Worm (Caenorhabditis elegans) whole organism, L2 larva: Measurements from ENCODE around the gene K11D9.3.

Source experiments
- F13H6.1 ChIP-seq: sonication (generic microtip); optimal IDR thresholded peaks from 2 replicates; lab custom pipeline; 2016; ENCODE audit warnings: missing genetic modification characterization, missing compliant biosample characterization
- egl-27 ChIP-seq: sonication (generic microtip); optimal IDR thresholded peaks from 3 replicates; lab custom pipeline; 2017; ENCODE audit warnings: missing biosample characterization, missing genetic modification reagents, missing genetic modification characterization
- nhr-25 ChIP-seq: fragments of 150-350 bp; sonication (generic microtip); optimal IDR thresholded peaks from 3 replicates; lab custom pipeline; 2014; ENCODE audit warnings: missing biosample characterization, missing genetic modification characterization
- unc-55 ChIP-seq: fragments of 150-350 bp; sonication (generic microtip); optimal IDR thresholded peaks from 3 replicates; lab custom pipeline; 2014; ENCODE audit warnings: missing biosample characterization, missing genetic modification reagents, missing genetic modification characterization

DNA sequence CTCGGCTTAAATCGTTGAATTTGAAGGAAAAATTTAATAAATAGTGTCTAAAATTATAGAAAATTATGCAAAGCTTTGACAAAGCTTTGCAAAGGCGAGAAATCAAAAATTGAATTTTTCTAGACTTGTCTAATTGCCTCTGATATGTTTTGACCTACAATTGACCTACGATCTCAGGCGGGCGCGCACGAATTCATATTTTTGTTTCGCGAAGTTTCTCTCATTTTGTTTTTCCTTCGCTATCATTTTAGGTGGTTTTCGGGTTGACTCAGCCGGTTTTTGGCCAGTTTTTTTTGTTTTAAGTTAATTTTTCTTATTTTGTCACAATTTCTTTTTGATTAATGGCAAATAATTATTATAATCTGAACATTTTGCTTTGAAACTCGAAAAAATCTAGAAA is 5.2 kb upstream of the K11D9.3 start:
- TF ChIP-seq egl-27 (tag; lab: Kevin White, UChicago) (no peak), unc-55 (GFP tag; lab: Kevin White, UChicago) (no peak), nhr-25 (no peak), F13H6.1 (tag; lab: Kevin White, UChicago) (no peak)
